Worm (Caenorhabditis elegans): ENCODE data around the gene Y82E9BL.5.

The Y82E9BL.5 gene

ce11 chrIII:1350745-1351144 lies 3.3 kb upstream of the Y82E9BL.5 start, which contains the start of gene Y82E9BL.3:
Y82E9BL.3 (minus strand) TSS chrIII:1350845.
- TF ChIP-seq hmg-11 (tag; optimal IDR thresholded peaks at IDR 0.05): no peak
- TF ChIP-seq nhr-237 (tag; optimal IDR thresholded peaks at IDR 0.05): no peak
- TF ChIP-seq fkh-2 (tag; optimal IDR thresholded peaks at IDR 0.05): no peak

- TF ChIP-seq elt-2 (tag; optimal IDR thresholded peaks at IDR 0.05): peak; percentile 38
- no peak for TF ChIP-seq ceh-82 (tag; optimal IDR thresholded peaks at IDR 0.05)
Observed at ce11 chrIII:1349313-1349712, 1.9 kb upstream of the Y82E9BL.5 start, which contains the start of gene fbxa-25. fbxa-25 (minus strand) TSS chrIII:1349450.

ce11 chrIII:1347003-1347402 lies 436 bp downstream of the Y82E9BL.5 start:
- TF ChIP-seq nhr-11 (tag; optimal IDR thresholded peaks at IDR 0.05) (no peak), pha-4 (tag; optimal IDR thresholded peaks at IDR 0.05) (no peak), nhr-237 (tag; optimal IDR thresholded peaks at IDR 0.05) (no peak), ceh-82 (tag; optimal IDR thresholded peaks at IDR 0.05) (no peak), ZK546.5 (tag; optimal IDR thresholded peaks at IDR 0.05) (no peak), lin-39 (tag; optimal IDR thresholded peaks at IDR 0.05) (no peak), fkh-2 (tag; optimal IDR thresholded peaks at IDR 0.05) (no peak), skn-1 (tag; optimal IDR thresholded peaks at IDR 0.05) (no peak), zag-1 (tag; optimal IDR thresholded peaks at IDR 0.05) (no peak), nhr-28 (tag; optimal IDR thresholded peaks at IDR 0.05) (no peak), aly-2 (tag; optimal IDR thresholded peaks at IDR 0.05) (no peak), nhr-12 (tag; optimal IDR thresholded peaks at IDR 0.05) (no peak), daf-12 (tag; optimal IDR thresholded peaks at IDR 0.05) (no peak), egl-27 (tag; optimal IDR thresholded peaks at IDR 0.05) (no peak), nhr-76 (tag; optimal IDR thresholded peaks at IDR 0.05) (no peak), ztf-11 (tag; optimal IDR thresholded peaks at IDR 0.05) (no peak), elt-3 (tag; optimal IDR thresholded peaks at IDR 0.05) (no peak), unc-39 (tag; optimal IDR thresholded peaks at IDR 0.05) (no peak), mdl-1 (tag; optimal IDR thresholded peaks at IDR 0.05) (no peak), lin-15B (tag; optimal IDR thresholded peaks at IDR 0.05) (no peak)

ce11 chrIII:1345694-1346093 lies 1.7 kb downstream of the Y82E9BL.5 start, which contains the start of gene Y82E9BL.6:
Y82E9BL.6 (minus strand) TSS chrIII:1345794.
- TF ChIP-seq fos-1 (tag; optimal IDR thresholded peaks at IDR 0.05) (no peak), eor-1 (tag; optimal IDR thresholded peaks at IDR 0.05) (no peak), tbx-2 (tag; optimal IDR thresholded peaks at IDR 0.05) (no peak), skn-1 (tag; optimal IDR thresholded peaks at IDR 0.05) (no peak), hmg-11 (tag; optimal IDR thresholded peaks at IDR 0.05) (no peak), daf-12 (tag; optimal IDR thresholded peaks at IDR 0.05) (no peak), nhr-23 (tag; optimal IDR thresholded peaks at IDR 0.05) (no peak), zag-1 (tag; optimal IDR thresholded peaks at IDR 0.05) (no peak), mdl-1 (tag; optimal IDR thresholded peaks at IDR 0.05) (no peak), fkh-2 (tag; optimal IDR thresholded peaks at IDR 0.05) (no peak), lin-39 (tag; optimal IDR thresholded peaks at IDR 0.05) (no peak), ZK546.5 (tag; optimal IDR thresholded peaks at IDR 0.05) (no peak)

- TF ChIP-seq ceh-9 (tag; optimal IDR thresholded peaks at IDR 0.05) (no peak), egl-5 (tag; optimal IDR thresholded peaks at IDR 0.05) (no peak), snpc-4 (tag; optimal IDR thresholded peaks at IDR 0.05) (no peak), elt-1 (tag; optimal IDR thresholded peaks at IDR 0.05) (no peak), jun-1 (tag; optimal IDR thresholded peaks at IDR 0.05) (no peak), skn-1 (tag; optimal IDR thresholded peaks at IDR 0.05) (no peak), nhr-77 (tag; optimal IDR thresholded peaks at IDR 0.05) (no peak), elt-3 (tag; optimal IDR thresholded peaks at IDR 0.05) (no peak), lin-15B (tag; optimal IDR thresholded peaks at IDR 0.05) (no peak), egl-27 (tag; optimal IDR thresholded peaks at IDR 0.05) (no peak)
Observed at ce11 chrIII:1342919-1343419, 4.5 kb downstream of the Y82E9BL.5 start, which contains the start of gene fbxa-27. fbxa-27 (plus strand) TSS chrIII:1342969.

- peak; percentile 20 for TF ChIP-seq pha-4 (tag; optimal IDR thresholded peaks at IDR 0.05)
- no peak for TF ChIP-seq fkh-2 (tag; optimal IDR thresholded peaks at IDR 0.05)
- TF ChIP-seq elt-2 (tag; optimal IDR thresholded peaks at IDR 0.05): peak; percentile 67
- no peak for TF ChIP-seq nhr-12 (tag; optimal IDR thresholded peaks at IDR 0.05)
- no peak for TF ChIP-seq ztf-4 (tag; optimal IDR thresholded peaks at IDR 0.05)
- no peak for TF ChIP-seq ceh-28 (tag; optimal IDR thresholded peaks at IDR 0.05)
- TF ChIP-seq R02D3.7 (tag; optimal IDR thresholded peaks at IDR 0.05): no peak
- TF ChIP-seq nhr-11 (tag; optimal IDR thresholded peaks at IDR 0.05): no peak
- no peak for TF ChIP-seq nhr-76 (tag; optimal IDR thresholded peaks at IDR 0.05)
- TF ChIP-seq nhr-23 (tag; optimal IDR thresholded peaks at IDR 0.05): no peak
Observed at ce11 chrIII:1342488-1342887, 5.0 kb downstream of the Y82E9BL.5 start, which contains the start of gene fbxa-26. fbxa-26 (minus strand) TSS chrIII:1342522.

Measured in whole organism, L3 larva.